ENCODE assay signal across 3 worm cellular contexts in the genomic region with DNA sequence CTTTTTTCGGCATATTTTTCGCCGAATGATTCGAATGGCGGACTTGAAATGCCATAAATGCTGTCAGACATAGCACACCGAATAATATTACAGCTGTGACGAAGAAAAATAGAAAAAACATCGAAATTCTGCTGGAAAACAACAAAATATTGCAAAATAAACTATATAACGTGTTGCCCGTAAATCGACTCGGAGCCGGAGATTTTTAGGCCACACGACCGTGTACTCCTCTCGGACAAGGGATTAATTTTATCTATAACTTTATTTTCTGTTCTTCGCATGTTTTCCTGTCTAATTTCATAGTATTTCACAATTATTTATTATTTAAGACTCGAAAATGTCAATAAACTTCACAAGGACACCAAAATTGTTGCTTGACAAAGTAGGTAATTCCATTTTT.
A peak's percentile ranks its signal among the peaks of the same experiment; 100 is the strongest.
TF ChIP-seq lines count a peak whose summit lies in the region.

A gene (minus strand): TSS at position 175 of the 400 bp plus-strand sequence.
A gene (plus strand): TSS at position 330 of the 400 bp plus-strand sequence.

TF ChIP-seq in whole organism, L2 larva, 48 proteins besides CTCF, POLR2A, EP300 and RAD21 (continued from another document):
- peak; percentile 64 for TF ChIP-seq unc-55 (GFP tag; optimal IDR thresholded peaks at IDR 0.05; lab: Kevin White, UChicago)
- no peak for TF ChIP-seq ztf-11 (tag; optimal IDR thresholded peaks at IDR 0.05; lab: Kevin White, UChicago)
- peak; percentile 57 for TF ChIP-seq F13H6.1 (tag; optimal IDR thresholded peaks at IDR 0.05; lab: Kevin White, UChicago)
- TF ChIP-seq fos-1 (tag; optimal IDR thresholded peaks at IDR 0.05; lab: Kevin White, UChicago): peak; percentile 14
- peak; percentile 18 for TF ChIP-seq nhr-21 (tag; optimal IDR thresholded peaks at IDR 0.05; lab: Kevin White, UChicago)
- TF ChIP-seq peb-1 (tag; optimal IDR thresholded peaks at IDR 0.05; lab: Kevin White, UChicago): no peak
- TF ChIP-seq mbf-1 (tag; optimal IDR thresholded peaks at IDR 0.05; lab: Kevin White, UChicago): no peak

TF ChIP-seq in whole organism, L4 larva, 104 proteins besides CTCF, POLR2A, EP300 and RAD21 (continued from another document and continues in another):
- no peak for TF ChIP-seq sdz-12 (GFP tag; optimal IDR thresholded peaks at IDR 0.05; lab: Kevin White, UChicago)
- no peak for TF ChIP-seq F44E2.7 (GFP tag; IDR thresholded peaks at IDR 0.05; lab: Robert Waterston, UW)
- peak; percentile 55 for TF ChIP-seq mep-1 (tag; optimal IDR thresholded peaks at IDR 0.05; lab: Kevin White, UChicago)
- TF ChIP-seq daf-16 (GFP tag; optimal IDR thresholded peaks at IDR 0.05; lab: Kevin White, UChicago): no peak
- peak; percentile 60 for TF ChIP-seq daf-16 (tag; optimal IDR thresholded peaks at IDR 0.05; lab: Kevin White, UChicago)
- no peak for TF ChIP-seq ceh-44 (GFP tag; IDR thresholded peaks at IDR 0.05; lab: Robert Waterston, UW)
- TF ChIP-seq D1046.2 (GFP tag; IDR thresholded peaks at IDR 0.05; lab: Robert Waterston, UW): no peak
- no peak for TF ChIP-seq spr-1 (tag; optimal IDR thresholded peaks at IDR 0.05; lab: Kevin White, UChicago)
- no peak for TF ChIP-seq Y75B8A.6 (GFP tag; IDR thresholded peaks at IDR 0.05; lab: Robert Waterston, UW)
- no peak for TF ChIP-seq attf-4 (tag; optimal IDR thresholded peaks at IDR 0.05; lab: Kevin White, UChicago)
- no peak for TF ChIP-seq lin-13 (GFP tag; optimal IDR thresholded peaks at IDR 0.05; lab: Kevin White, UChicago)
- no peak for TF ChIP-seq nhr-76 (tag; optimal IDR thresholded peaks at IDR 0.05; lab: Kevin White, UChicago)
- TF ChIP-seq nhr-11 (tag; optimal IDR thresholded peaks at IDR 0.05; lab: Kevin White, UChicago): peak; percentile 11
- peak; percentile 81 for TF ChIP-seq R02D3.7 (tag; optimal IDR thresholded peaks at IDR 0.05; lab: Kevin White, UChicago)
- 0 out of 2 replicates have a peak, but pooled peaks have one; percentile 27 for TF ChIP-seq hmg-1.1 (GFP tag; IDR thresholded peaks at IDR 0.05; lab: Robert Waterston, UW)
- no peak for TF ChIP-seq T26A8.4 (GFP tag; IDR thresholded peaks at IDR 0.05; lab: Robert Waterston, UW)
- peak in 1 of 2 experiments; percentile 81 for TF ChIP-seq hif-1 (tag; optimal IDR thresholded peaks at IDR 0.05; lab: Kevin White, UChicago)
- no peak for TF ChIP-seq set-16 (GFP tag; IDR thresholded peaks at IDR 0.05; lab: Robert Waterston, UW)
- TF ChIP-seq mdt-29 (GFP tag; IDR thresholded peaks at IDR 0.05; lab: Robert Waterston, UW): no peak
- no peak for TF ChIP-seq duxl-1 (tag; optimal IDR thresholded peaks at IDR 0.05; lab: Kevin White, UChicago; ENCODE audit: poor library complexity)
- no peak for TF ChIP-seq F37D6.2 (tag; optimal IDR thresholded peaks at IDR 0.05; lab: Kevin White, UChicago)
- peak in 1 of 2 experiments; percentile 83 for TF ChIP-seq lsy-2 (tag; optimal IDR thresholded peaks at IDR 0.05; lab: Kevin White, UChicago)
- peak; percentile 7 for TF ChIP-seq hlh-11 (tag; optimal IDR thresholded peaks at IDR 0.05; lab: Kevin White, UChicago)
- TF ChIP-seq aha-1 (tag; lab: Kevin White, UChicago): no peak
- TF ChIP-seq ceh-32 (tag; optimal IDR thresholded peaks at IDR 0.05; lab: Kevin White, UChicago; ENCODE audit: poor library complexity): no peak
- TF ChIP-seq ceh-20 (GFP tag; IDR thresholded peaks at IDR 0.05; lab: Robert Waterston, UW): no peak
- no peak for TF ChIP-seq Y5F2A.4 (GFP tag; optimal IDR thresholded peaks at IDR 0.05; lab: Kevin White, UChicago)
- no peak for TF ChIP-seq egl-27 (tag; optimal IDR thresholded peaks at IDR 0.05; lab: Kevin White, UChicago)
- TF ChIP-seq aly-2 (tag; optimal IDR thresholded peaks at IDR 0.05; lab: Kevin White, UChicago): no peak
- TF ChIP-seq zip-2 (tag; optimal IDR thresholded peaks at IDR 0.05; lab: Kevin White, UChicago): no peak
- no peak for TF ChIP-seq lin-29 (GFP tag; IDR thresholded peaks at IDR 0.05; lab: Robert Waterston, UW)
- no peak for TF ChIP-seq rbr-2 (tag; optimal IDR thresholded peaks at IDR 0.05; lab: Kevin White, UChicago)
- no peak for TF ChIP-seq ceh-28 (tag; optimal IDR thresholded peaks at IDR 0.05; lab: Kevin White, UChicago)
- no peak for TF ChIP-seq fkh-10 (GFP tag; optimal IDR thresholded peaks at IDR 0.05; lab: Kevin White, UChicago)
- TF ChIP-seq lim-7 (GFP tag; IDR thresholded peaks at IDR 0.05; lab: Robert Waterston, UW): no peak
- TF ChIP-seq tra-1 (GFP tag; IDR thresholded peaks at IDR 0.05; lab: Robert Waterston, UW): no peak
- no peak for TF ChIP-seq dmd-8 (GFP tag; IDR thresholded peaks at IDR 0.05; lab: Robert Waterston, UW)
- TF ChIP-seq arid-1 (GFP tag; conservative IDR thresholded peaks at IDR 0.05; lab: Robert Waterston, UW): no peak
- no peak for TF ChIP-seq daf-8 (GFP tag; IDR thresholded peaks at IDR 0.05; lab: Robert Waterston, UW)
- TF ChIP-seq ztf-7 (tag; optimal IDR thresholded peaks at IDR 0.05; lab: Kevin White, UChicago): peak; percentile 42
- no peak for TF ChIP-seq tag-97 (GFP tag; IDR thresholded peaks at IDR 0.05; lab: Robert Waterston, UW)
- TF ChIP-seq vab-7 (GFP tag; IDR thresholded peaks at IDR 0.05; lab: Robert Waterston, UW): no peak
- TF ChIP-seq lin-39 (tag; optimal IDR thresholded peaks at IDR 0.05; lab: Kevin White, UChicago): no peak
- no peak for TF ChIP-seq mdl-1 (tag; optimal IDR thresholded peaks at IDR 0.05; lab: Kevin White, UChicago)
- TF ChIP-seq F26F4.8 (GFP tag; conservative IDR thresholded peaks at IDR 0.05; lab: Robert Waterston, UW): no peak
- peak; percentile 49 for TF ChIP-seq lin-38 (GFP tag; IDR thresholded peaks at IDR 0.05; lab: Robert Waterston, UW)
- peak; percentile 98 for TF ChIP-seq mes-2 (tag; optimal IDR thresholded peaks at IDR 0.05; lab: Kevin White, UChicago; ENCODE audit: poor library complexity, severe bottlenecking)
- no peak for TF ChIP-seq ceh-82 (tag; optimal IDR thresholded peaks at IDR 0.05; lab: Kevin White, UChicago)
- no peak for TF ChIP-seq nhr-10 (tag; optimal IDR thresholded peaks at IDR 0.05; lab: Kevin White, UChicago)
- TF ChIP-seq zfp-2 (tag; optimal IDR thresholded peaks at IDR 0.05; lab: Kevin White, UChicago): no peak
- TF ChIP-seq php-3 (GFP tag; IDR thresholded peaks at IDR 0.05; lab: Robert Waterston, UW): no peak
- peak; percentile 47; the same call in 1 of the 2 replicates for TF ChIP-seq dmd-6 (GFP tag; IDR thresholded peaks at IDR 0.05; lab: Robert Waterston, UW)
- no peak for TF ChIP-seq ces-1 (GFP tag; optimal IDR thresholded peaks at IDR 0.05; lab: Kevin White, UChicago)
- TF ChIP-seq ZK546.5 (tag; optimal IDR thresholded peaks at IDR 0.05; lab: Kevin White, UChicago): no peak
- TF ChIP-seq mxl-3 (GFP tag; optimal IDR thresholded peaks at IDR 0.05; lab: Kevin White, UChicago): no peak
- no peak for TF ChIP-seq F10B5.3 (tag; optimal IDR thresholded peaks at IDR 0.05; lab: Kevin White, UChicago)
- TF ChIP-seq Y105C5A.15 (GFP tag; IDR thresholded peaks at IDR 0.05; lab: Robert Waterston, UW): no peak
- TF ChIP-seq lin-1 (GFP tag; IDR thresholded peaks at IDR 0.05; lab: Robert Waterston, UW): no peak
- TF ChIP-seq saeg-2 (GFP tag; IDR thresholded peaks at IDR 0.05; lab: Robert Waterston, UW): no peak
- TF ChIP-seq nhr-237 (tag; optimal IDR thresholded peaks at IDR 0.05; lab: Kevin White, UChicago): no peak
- TF ChIP-seq skn-1 (tag; optimal IDR thresholded peaks at IDR 0.05; lab: Kevin White, UChicago): no peak
- TF ChIP-seq jun-1 (tag; optimal IDR thresholded peaks at IDR 0.05; lab: Kevin White, UChicago): no peak
- TF ChIP-seq ctbp-1 (GFP tag; IDR thresholded peaks at IDR 0.05; lab: Robert Waterston, UW): no peak

TF ChIP-seq in whole organism, late embryonic, 69 proteins besides CTCF, POLR2A, EP300 and RAD21 (continued from another document):
- TF ChIP-seq ahr-1 (tag; optimal IDR thresholded peaks at IDR 0.05; lab: Kevin White, UChicago) (no peak), nhr-11 (tag; optimal IDR thresholded peaks at IDR 0.05; lab: Kevin White, UChicago) (no peak), lin-11 (tag; optimal IDR thresholded peaks at IDR 0.05; lab: Kevin White, UChicago) (no peak), odd-2 (tag; optimal IDR thresholded peaks at IDR 0.05; lab: Kevin White, UChicago) (no peak), F13H6.1 (tag; optimal IDR thresholded peaks at IDR 0.05; lab: Kevin White, UChicago) (no peak), nfya-1 (tag; optimal IDR thresholded peaks at IDR 0.05; lab: Kevin White, UChicago) (peak; percentile 11), C08G9.2 (tag; optimal IDR thresholded peaks at IDR 0.05; lab: Kevin White, UChicago) (peak; percentile 83), npax-4 (tag; optimal IDR thresholded peaks at IDR 0.05; lab: Kevin White, UChicago) (no peak), ceh-2 (tag; optimal IDR thresholded peaks at IDR 0.05; lab: Kevin White, UChicago) (peak; percentile 77), fkh-6 (tag; optimal IDR thresholded peaks at IDR 0.05; lab: Kevin White, UChicago) (no peak), C38D4.7 (GFP tag; optimal IDR thresholded peaks at IDR 0.05; lab: Kevin White, UChicago) (no peak), elt-4 (tag; optimal IDR thresholded peaks at IDR 0.05; lab: Kevin White, UChicago) (no peak), tbx-2 (tag; optimal IDR thresholded peaks at IDR 0.05; lab: Kevin White, UChicago) (peak; percentile 76), tbx-7 (tag; optimal IDR thresholded peaks at IDR 0.05; lab: Kevin White, UChicago) (peak; percentile 73), ceh-18 (tag; optimal IDR thresholded peaks at IDR 0.05; lab: Kevin White, UChicago) (no peak), ceh-6 (GFP tag; optimal IDR thresholded peaks at IDR 0.05; lab: Kevin White, UChicago) (no peak), zip-5 (tag; optimal IDR thresholded peaks at IDR 0.05; lab: Kevin White, UChicago) (peak; percentile 60), syd-9 (tag; optimal IDR thresholded peaks at IDR 0.05; lab: Kevin White, UChicago) (no peak), T23F11.4 (GFP tag; optimal IDR thresholded peaks at IDR 0.05; lab: Kevin White, UChicago) (no peak), pha-2 (tag; optimal IDR thresholded peaks at IDR 0.05; lab: Kevin White, UChicago) (no peak), pros-1 (tag; optimal IDR thresholded peaks at IDR 0.05; lab: Kevin White, UChicago) (no peak), Y22D7AL.16 (tag; optimal IDR thresholded peaks at IDR 0.05; lab: Kevin White, UChicago) (no peak), fkh-10 (GFP tag; optimal IDR thresholded peaks at IDR 0.05; lab: Kevin White, UChicago) (no peak), ets-4 (tag; optimal IDR thresholded peaks at IDR 0.05; lab: Kevin White, UChicago) (peak; percentile 62), pha-4 (tag; optimal IDR thresholded peaks at IDR 0.05; lab: Kevin White, UChicago) (no peak), unc-55 (GFP tag; optimal IDR thresholded peaks at IDR 0.05; lab: Kevin White, UChicago) (no peak), pax-1 (tag; optimal IDR thresholded peaks at IDR 0.05; lab: Kevin White, UChicago) (no peak), ceh-22 (tag; optimal IDR thresholded peaks at IDR 0.05; lab: Kevin White, UChicago) (no peak), K02D7.2 (tag; optimal IDR thresholded peaks at IDR 0.05; lab: Kevin White, UChicago) (no peak), che-1 (tag; optimal IDR thresholded peaks at IDR 0.05; lab: Kevin White, UChicago) (no peak), dve-1 (tag; optimal IDR thresholded peaks at IDR 0.05; lab: Kevin White, UChicago) (no peak), hlh-8 (tag; optimal IDR thresholded peaks at IDR 0.05; lab: Kevin White, UChicago) (peak; percentile 71), ceh-30 (tag; optimal IDR thresholded peaks at IDR 0.05; lab: Kevin White, UChicago) (no peak), unc-3 (GFP tag; conservative IDR thresholded peaks at IDR 0.05; lab: Robert Waterston, UW) (no peak), unc-3 (tag; optimal IDR thresholded peaks at IDR 0.05; lab: Kevin White, UChicago) (no peak), ceh-31 (tag; optimal IDR thresholded peaks at IDR 0.05; lab: Kevin White, UChicago) (peak; percentile 88), ztf-16 (tag; optimal IDR thresholded peaks at IDR 0.05; lab: Kevin White, UChicago) (no peak), dmd-4 (tag; optimal IDR thresholded peaks at IDR 0.05; lab: Kevin White, UChicago; ENCODE audit: borderline replicate concordance) (no peak), rnt-1 (tag; optimal IDR thresholded peaks at IDR 0.05; lab: Kevin White, UChicago) (peak; percentile 40), ref-2 (tag; optimal IDR thresholded peaks at IDR 0.05; lab: Kevin White, UChicago) (peak; percentile 70), hlh-15 (tag; optimal IDR thresholded peaks at IDR 0.05; lab: Kevin White, UChicago) (no peak), madf-2 (tag; optimal IDR thresholded peaks at IDR 0.05; lab: Kevin White, UChicago) (no peak), pag-3 (tag; optimal IDR thresholded peaks at IDR 0.05; lab: Kevin White, UChicago; ENCODE audit: borderline replicate concordance) (no peak), ceh-48 (tag; optimal IDR thresholded peaks at IDR 0.05; lab: Kevin White, UChicago) (no peak), ceh-24 (tag; optimal IDR thresholded peaks at IDR 0.05; lab: Kevin White, UChicago) (no peak)
